Fruit fly (Drosophila melanogaster) whole organism, embryonic: ENCODE measurements around the gene CG10984.

ENCODE experiments used
- Atf3 ChIP-seq: fragments of 200-800 bp; sonication (Bioruptor generic); optimal IDR thresholded peaks from 3 replicates; lab custom pipeline; 2016; ENCODE audit warnings: missing biosample characterization, missing genetic modification characterization
- B-H2 ChIP-seq: fragments of 200-800 bp; sonication (Bioruptor generic); optimal IDR thresholded peaks from 2 replicates; lab custom pipeline; 2018; ENCODE audit warnings: missing biosample characterization, mild to moderate bottlenecking, missing genetic modification characterization
- CG10543 ChIP-seq: fragments of 200-800 bp; sonication (Bioruptor generic); optimal IDR thresholded peaks from 3 replicates; lab custom pipeline; 2017; ENCODE audit warnings: missing biosample characterization, mild to moderate bottlenecking, missing genetic modification characterization, moderate library complexity
- CG10654 ChIP-seq: fragments of 200-800 bp; sonication (Bioruptor generic); optimal IDR thresholded peaks from 2 replicates; lab custom pipeline; 2016; ENCODE audit warnings: missing biosample characterization, missing genetic modification characterization
- CG14441 ChIP-seq: fragments of 200-800 bp; sonication (Bioruptor generic); IDR thresholded peaks from 2 replicates; pipeline ENCODE4 v1.3.6; 2022; ENCODE audit warnings: missing biosample characterization, missing genetic modification characterization
- CG17612 ChIP-seq: fragments of 200-800 bp; sonication (Bioruptor generic); IDR thresholded peaks from 2 replicates; pipeline ENCODE4 v1.3.6; 2022; ENCODE audit warnings: missing biosample characterization, missing genetic modification characterization
- CG17802 ChIP-seq: fragments of 200-800 bp; sonication (Bioruptor generic); optimal IDR thresholded peaks from 2 replicates; lab custom pipeline; 2018; ENCODE audit warnings: missing biosample characterization, mild to moderate bottlenecking, missing genetic modification characterization, moderate library complexity
- CG17829 ChIP-seq: fragments of 200-800 bp; optimal IDR thresholded peaks from 2 replicates; lab custom pipeline; 2019; ENCODE audit warnings: missing biosample characterization, mild to moderate bottlenecking, missing genetic modification characterization, moderate library complexity
- CG1832 ChIP-seq: fragments of 200-800 bp; sonication (Bioruptor generic); optimal IDR thresholded peaks from 2 replicates; lab custom pipeline; 2017; ENCODE audit warnings: missing biosample characterization, mild to moderate bottlenecking, missing genetic modification characterization, inconsistent platforms
- CG18619 ChIP-seq: fragments of 200-800 bp; sonication (Bioruptor generic); optimal IDR thresholded peaks from 3 replicates; lab custom pipeline; 2017; ENCODE audit warnings: missing biosample characterization, mild to moderate bottlenecking, missing genetic modification characterization
- CG31365 ChIP-seq: fragments of 200-800 bp; sonication (Bioruptor generic); optimal IDR thresholded peaks from 2 replicates; lab custom pipeline; 2018; ENCODE audit warnings: missing biosample characterization, mild to moderate bottlenecking, missing genetic modification characterization
- CG32772 ChIP-seq: fragments of 200-800 bp; sonication (Bioruptor generic); IDR thresholded peaks from 2 replicates; pipeline ENCODE4 v1.3.6; 2022; ENCODE audit warnings: missing biosample characterization, missing genetic modification characterization
- CG4854 ChIP-seq: fragments of 200-800 bp; sonication (Bioruptor generic); optimal IDR thresholded peaks from 2 replicates; lab custom pipeline; 2016; ENCODE audit warnings: missing biosample characterization, missing genetic modification characterization, inconsistent platforms
- CG5245 ChIP-seq: fragments of 200-800 bp; sonication (Bioruptor generic); optimal IDR thresholded peaks from 3 replicates; lab custom pipeline; 2016; ENCODE audit warnings: missing biosample characterization, missing genetic modification characterization
- CG6765 ChIP-seq: fragments of 200-800 bp; sonication (Bioruptor generic); optimal IDR thresholded peaks from 3 replicates; lab custom pipeline; 2017; ENCODE audit warnings: missing biosample characterization, mild to moderate bottlenecking, missing genetic modification characterization
- CG6854 ChIP-seq: fragments of 200-800 bp; sonication (Bioruptor generic); optimal IDR thresholded peaks from 3 replicates; lab custom pipeline; 2017; ENCODE audit warnings: missing biosample characterization, mild to moderate bottlenecking, missing genetic modification characterization
- CG7357 ChIP-seq: fragments of 200-800 bp; sonication (Bioruptor generic); IDR thresholded peaks from 3 replicates; pipeline ENCODE4 v1.3.6; 2022; ENCODE audit warnings: missing biosample characterization, missing genetic modification characterization
- CG7786 ChIP-seq: fragments of 200-800 bp; sonication (Bioruptor generic); optimal IDR thresholded peaks from 2 replicates; lab custom pipeline; 2016; ENCODE audit warnings: missing biosample characterization, missing genetic modification characterization
- CG8089 ChIP-seq: fragments of 200-800 bp; sonication (Bioruptor generic); optimal IDR thresholded peaks from 3 replicates; lab custom pipeline; 2016; ENCODE audit warnings: missing biosample characterization, missing genetic modification characterization
- CG8388 ChIP-seq: fragments of 200-800 bp; sonication (Bioruptor generic); optimal IDR thresholded peaks from 2 replicates; lab custom pipeline; 2019; ENCODE audit warnings: missing biosample characterization, mild to moderate bottlenecking, missing genetic modification characterization, moderate library complexity
- CG8765 ChIP-seq: fragments of 200-800 bp; sonication (Bioruptor generic); IDR thresholded peaks from 2 replicates; pipeline ENCODE4 v1.3.6; 2022; ENCODE audit warnings: missing biosample characterization, missing genetic modification characterization
- CG9215 ChIP-seq: fragments of 200-800 bp; sonication (Bioruptor generic); IDR thresholded peaks from 2 replicates; pipeline ENCODE4 v1.3.6; 2022; ENCODE audit warnings: missing biosample characterization, missing genetic modification characterization
- CG9437 ChIP-seq: fragments of 200-800 bp; sonication (Bioruptor generic); optimal IDR thresholded peaks from 2 replicates; lab custom pipeline; 2018; ENCODE audit warnings: missing biosample characterization, mild to moderate bottlenecking, missing genetic modification characterization
- CTCF ChIP-seq: fragments of 200-800 bp; sonication (Bioruptor generic); optimal IDR thresholded peaks from 2 replicates; lab custom pipeline; 2017; ENCODE audit warnings: missing biosample characterization, mild to moderate bottlenecking, missing genetic modification characterization, moderate library complexity
- Drgx ChIP-seq: fragments of 200-800 bp; sonication (Bioruptor generic); IDR thresholded peaks from 2 replicates; pipeline ENCODE4 v1.3.6; 2022; ENCODE audit warnings: missing biosample characterization, missing genetic modification characterization
- Fer2 ChIP-seq: fragments of 200-800 bp; sonication (Bioruptor generic); optimal IDR thresholded peaks from 2 replicates; lab custom pipeline; 2018; ENCODE audit warnings: missing biosample characterization, mild to moderate bottlenecking, missing genetic modification characterization, moderate library complexity
- Gug ChIP-seq: fragments of 200-800 bp; sonication (Bioruptor generic); IDR thresholded peaks from 4 replicates; pipeline ENCODE4 v1.3.6; 2022; ENCODE audit warnings: missing biosample characterization, missing genetic modification characterization
- HHEX ChIP-seq: fragments of 200-800 bp; sonication (Bioruptor generic); optimal IDR thresholded peaks from 3 replicates; lab custom pipeline; 2017; ENCODE audit warnings: missing biosample characterization, mild to moderate bottlenecking, missing genetic modification characterization, missing genetic modification reagents
- Kr ChIP-seq: fragments of 200-800 bp; sonication (Bioruptor generic); optimal IDR thresholded peaks from 2 replicates; lab custom pipeline; 2017; ENCODE audit warnings: missing biosample characterization, mild to moderate bottlenecking, missing genetic modification characterization
- Meics ChIP-seq: fragments of 200-800 bp; sonication (Bioruptor generic); optimal IDR thresholded peaks from 2 replicates; lab custom pipeline; 2017; ENCODE audit warnings: missing biosample characterization, mild to moderate bottlenecking, missing genetic modification characterization
- Oli ChIP-seq: fragments of 200-800 bp; sonication (Bioruptor generic); optimal IDR thresholded peaks from 2 replicates; lab custom pipeline; 2018; ENCODE audit warnings: missing biosample characterization, mild to moderate bottlenecking, missing genetic modification characterization, moderate library complexity
- Poxn ChIP-seq: fragments of 200-800 bp; sonication (Bioruptor generic); IDR thresholded peaks from 2 replicates; pipeline ENCODE4 v1.3.6; 2022; ENCODE audit warnings: missing biosample characterization, missing genetic modification characterization
- Rx ChIP-seq: fragments of 200-800 bp; sonication (Bioruptor generic); IDR thresholded peaks from 2 replicates; pipeline ENCODE4 v1.3.6; 2022; ENCODE audit warnings: missing biosample characterization, missing genetic modification characterization
- Stat92E ChIP-seq, 3 experiments: fragments of >200 bp in 2 of 3; fragments of 200-800 bp in 1 of 3; sonication (Bioruptor generic) in 1 of 3; optimal IDR thresholded peaks; 2 replicates each; lab custom pipeline; 2017 to 2019; ENCODE audit warnings: missing biosample characterization in 3 of 3, missing genetic modification characterization in 3 of 3, mild to moderate bottlenecking in 1 of 3, moderate library complexity in 1 of 3
- Usf ChIP-seq: fragments of 200-800 bp; sonication (Bioruptor generic); optimal IDR thresholded peaks from 2 replicates; lab custom pipeline; 2017; ENCODE audit warnings: missing genotype, missing biosample characterization, missing genetic modification characterization
- aop ChIP-seq: fragments of 200-800 bp; sonication (Bioruptor generic); IDR thresholded peaks from 2 replicates; pipeline ENCODE4 v1.3.6; 2022; ENCODE audit warnings: missing biosample characterization, missing genetic modification characterization
- br ChIP-seq: fragments of >200 bp; optimal IDR thresholded peaks from 2 replicates; lab custom pipeline; 2017
- btn ChIP-seq: fragments of 200-800 bp; sonication (Bioruptor generic); optimal IDR thresholded peaks from 2 replicates; lab custom pipeline; 2016; ENCODE audit warnings: missing biosample characterization, missing genetic modification characterization
- en ChIP-seq: fragments of 200-800 bp; sonication (Bioruptor generic); optimal IDR thresholded peaks from 2 replicates; lab custom pipeline; 2016; ENCODE audit warnings: missing biosample characterization, missing genetic modification characterization
- eve ChIP-seq, 2 experiments: fragments of >200 bp; optimal IDR thresholded peaks; 2 replicates each; lab custom pipeline; 2017; ENCODE audit warnings: missing biosample characterization in 2 of 2, missing genetic modification characterization in 2 of 2
- ftz-f1 ChIP-seq: fragments of 200-800 bp; sonication (Bioruptor generic); optimal IDR thresholded peaks from 2 replicates; lab custom pipeline; 2016; ENCODE audit warnings: missing biosample characterization, missing genetic modification characterization
- gcm ChIP-seq: fragments of 200-800 bp; sonication (Bioruptor generic); optimal IDR thresholded peaks from 2 replicates; lab custom pipeline; 2019; ENCODE audit warnings: missing biosample characterization, mild to moderate bottlenecking, missing genetic modification characterization, moderate library complexity
- gem ChIP-seq: fragments of 200-800 bp; sonication (Bioruptor generic); optimal IDR thresholded peaks from 2 replicates; lab custom pipeline; 2019; ENCODE audit warnings: missing biosample characterization, mild to moderate bottlenecking, missing genetic modification characterization, moderate library complexity
- nerfin-2 ChIP-seq: fragments of 200-800 bp; sonication (Bioruptor generic); IDR thresholded peaks from 2 replicates; pipeline ENCODE4 v1.3.6; 2022; ENCODE audit warnings: missing biosample characterization, missing genetic modification characterization; ENCODE audit not compliant: partially characterized antibody
- pb ChIP-seq: fragments of 200-800 bp; sonication (Bioruptor generic); optimal IDR thresholded peaks from 3 replicates; lab custom pipeline; 2016; ENCODE audit warnings: missing biosample characterization, missing genetic modification characterization
- phol ChIP-seq: fragments of 200-800 bp; sonication (Bioruptor generic); optimal IDR thresholded peaks from 3 replicates; lab custom pipeline; 2018; ENCODE audit warnings: missing biosample characterization, mild to moderate bottlenecking, missing genetic modification characterization, moderate library complexity
- pum ChIP-seq: fragments of 200-800 bp; sonication (Bioruptor generic); optimal IDR thresholded peaks from 2 replicates; lab custom pipeline; 2016; ENCODE audit warnings: missing biosample characterization, missing genetic modification characterization
- rib ChIP-seq: fragments of 200-800 bp; sonication (Bioruptor generic); IDR thresholded peaks from 2 replicates; pipeline ENCODE4 v1.3.6; 2022; ENCODE audit warnings: missing biosample characterization, missing genetic modification characterization
- ro ChIP-seq: fragments of 200-800 bp; sonication (Bioruptor generic); IDR thresholded peaks from 2 replicates; pipeline ENCODE4 v1.3.6; 2022; ENCODE audit warnings: missing biosample characterization, missing genetic modification characterization
- usp ChIP-seq: fragments of >200 bp; optimal IDR thresholded peaks from 2 replicates; lab custom pipeline; 2017; ENCODE audit warnings: missing biosample characterization, missing genetic modification characterization

The CG10984 gene

DNA sequence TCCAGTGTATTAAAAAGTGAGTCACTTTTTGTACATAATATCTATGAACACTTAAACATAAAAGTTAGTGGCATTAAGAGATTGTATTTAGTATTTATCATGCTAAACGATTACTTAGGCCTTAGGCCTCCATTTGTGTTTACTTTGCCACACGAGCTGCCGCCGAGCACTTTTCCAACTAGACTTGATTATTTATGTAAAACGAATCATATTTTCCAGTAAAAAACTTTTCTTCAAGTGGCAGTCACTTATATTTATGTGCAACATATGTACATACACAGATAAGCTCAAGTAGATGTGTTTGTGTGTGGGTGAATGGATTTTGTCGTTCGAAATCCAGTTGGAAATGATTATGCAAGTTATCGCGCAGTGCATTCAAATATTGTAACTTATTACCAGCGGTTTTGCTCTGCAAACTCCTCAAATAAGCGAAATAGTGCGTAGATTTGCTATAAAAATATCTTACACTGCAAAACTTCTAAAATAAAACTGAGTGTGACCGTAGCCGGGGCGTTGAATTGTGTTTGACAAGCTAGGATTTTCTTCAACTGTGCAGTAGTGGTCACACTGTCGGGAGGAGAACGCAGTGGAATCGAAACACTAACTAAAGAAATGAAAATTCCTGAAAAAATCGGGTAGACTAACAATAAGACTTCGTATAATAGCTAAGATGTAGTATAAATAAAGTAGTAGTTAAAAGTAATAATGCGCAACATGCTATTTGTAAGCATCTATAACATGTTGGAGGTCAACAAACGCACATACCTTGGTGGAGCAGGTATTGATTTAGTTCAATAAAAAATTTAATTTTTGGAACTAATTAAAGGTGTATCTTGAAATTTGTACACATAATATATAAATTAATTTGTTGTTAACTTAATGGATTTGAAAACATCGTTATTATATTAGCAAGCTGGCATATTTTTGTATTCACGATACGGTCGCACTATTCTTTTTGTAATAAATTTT, at the start of gene CG10984, which contains the start of gene Klc (continued):
- TF ChIP-seq Kr (GFP tag; lab: Kevin White, UChicago) (no peak), Stat92E (GFP tag; optimal IDR thresholded peaks at IDR 0.05; lab: Kevin White, UChicago) (no peak), CG10543 (GFP tag; lab: Kevin White, UChicago) (no peak), gcm (peak; percentile 47), CG8765 (no peak), CG17802 (tag; lab: Kevin White, UChicago) (no peak), CG1832 (no peak), btn (GFP tag; lab: Kevin White, UChicago) (no peak), aop (GFP tag; lab: Robert Waterston, UW) (no peak), CG4854 (GFP tag; lab: Kevin White, UChicago) (peak; percentile 41), CG8089 (no peak), Rx (GFP tag; lab: Robert Waterston, UW) (no peak), CG5245 (GFP tag; lab: Kevin White, UChicago) (peak; percentile 12), CTCF (GFP tag; lab: Kevin White, UChicago) (no peak), B-H2 (GFP tag; lab: Kevin White, UChicago) (no peak), gem (tag; lab: Kevin White, UChicago) (peak; percentile 74), CG17612 (no peak), eve (GFP tag; optimal IDR thresholded peaks at IDR 0.05; lab: Kevin White, UChicago) (peak in 1 of 2 experiments; percentile 87), CG10654 (GFP tag; lab: Kevin White, UChicago) (peak; percentile 42), Drgx (GFP tag; lab: Robert Waterston, UW) (peak; percentile 95), phol (peak; percentile 48), CG18619 (GFP tag; lab: Kevin White, UChicago) (peak; percentile 45), Fer2 (tag; lab: Kevin White, UChicago) (no peak), Gug (GFP tag; lab: Robert Waterston, UW) (no peak; the same call in 1 of the 4 replicates), en (GFP tag; lab: Kevin White, UChicago) (peak; percentile 36), usp (GFP tag; lab: Kevin White, UChicago) (no peak), Usf (GFP tag; lab: Kevin White, UChicago) (no peak), Atf3 (GFP tag; lab: Kevin White, UChicago) (peak; percentile 39), pum (GFP tag; lab: Kevin White, UChicago) (no peak), CG32772 (no peak; the same call in 1 of the 2 replicates), pb (peak; percentile 73), Oli (tag; lab: Kevin White, UChicago) (no peak), CG31365 (no peak), ro (no peak), br (lab: Kevin White, UChicago) (no peak), nerfin-2 (GFP tag; lab: Robert Waterston, UW) (no peak), CG17829 (peak; percentile 43), ftz-f1 (GFP tag; lab: Kevin White, UChicago) (no peak), CG8388 (GFP tag; lab: Kevin White, UChicago) (peak; percentile 66), HHEX (GFP tag; lab: Kevin White, UChicago) (no peak), Poxn (GFP tag; lab: Robert Waterston, UW) (no peak), CG6765 (no peak), CG9215 (no peak), CG7786 (GFP tag; lab: Kevin White, UChicago) (peak; percentile 66), Meics (no peak), rib (no peak), CG7357 (peak; percentile 47; the same call in 1 of the 3 replicates), CG6854 (GFP tag; lab: Kevin White, UChicago) (no peak), CG9437 (GFP tag; lab: Kevin White, UChicago) (no peak), CG14441 (GFP tag; lab: Robert Waterston, UW) (peak; percentile 76)
